Worm (Caenorhabditis elegans) whole organism, mixed stage, embryonic: ENCODE results near the gene C45B2.8.
A peak's percentile ranks its signal among the peaks of the same experiment; 100 is the strongest.

ENCODE experiments used
- M03D4.4 ChIP-seq: sonication (generic microtip); optimal IDR thresholded peaks from 2 replicates; lab custom pipeline; 2017; ENCODE audit warnings: mild to moderate bottlenecking, missing genetic modification characterization, missing compliant biosample characterization
- bed-3 ChIP-seq: fragments of 200-800 bp; sonication (Bioruptor generic); optimal IDR thresholded peaks from 3 replicates; lab custom pipeline; 2018; ENCODE audit warnings: mild to moderate bottlenecking, missing genetic modification characterization, moderate library complexity, missing compliant biosample characterization
- blmp-1 ChIP-seq: fragments of 150-350 bp; optimal IDR thresholded peaks from 2 replicates; lab custom pipeline; 2014; ENCODE audit warnings: missing biosample characterization, missing genetic modification characterization
- ceh-39 ChIP-seq: fragments of 150-350 bp; optimal IDR thresholded peaks from 2 replicates; lab custom pipeline; 2014; ENCODE audit warnings: missing biosample characterization, missing genetic modification characterization
- ceh-83 ChIP-seq: fragments of 200-800 bp; sonication (Bioruptor generic); optimal IDR thresholded peaks from 2 replicates; lab custom pipeline; 2018; ENCODE audit warnings: mild to moderate bottlenecking, missing genetic modification characterization, missing compliant biosample characterization
- ces-1 ChIP-seq: fragments of 150-350 bp; optimal IDR thresholded peaks from 2 replicates; lab custom pipeline; 2014; ENCODE audit warnings: missing biosample characterization, missing genetic modification reagents, missing genetic modification characterization
- cnd-1 ChIP-seq: fragments of 200-800 bp; sonication (Bioruptor generic); optimal IDR thresholded peaks from 2 replicates; lab custom pipeline; 2018; ENCODE audit warnings: mild to moderate bottlenecking, missing genetic modification characterization, missing compliant biosample characterization
- drap-1 ChIP-seq: fragments of 200-800 bp; sonication (Bioruptor generic); optimal IDR thresholded peaks from 3 replicates; lab custom pipeline; 2018; ENCODE audit warnings: mild to moderate bottlenecking, missing genetic modification characterization, missing compliant biosample characterization
- elt-1 ChIP-seq: sonication (generic microtip); optimal IDR thresholded peaks from 2 replicates; lab custom pipeline; 2017; ENCODE audit warnings: missing genetic modification characterization, mild to moderate bottlenecking, missing compliant biosample characterization, antibody characterized with exemption, moderate library complexity, borderline replicate concordance; ENCODE audit not compliant: insufficient read depth
- ham-2 ChIP-seq: fragments of 200-800 bp; sonication (Bioruptor generic); optimal IDR thresholded peaks from 2 replicates; lab custom pipeline; 2018; ENCODE audit warnings: mild to moderate bottlenecking, missing genetic modification characterization, missing compliant biosample characterization
- hlh-1 ChIP-seq: fragments of 150-350 bp; optimal IDR thresholded peaks from 2 replicates; lab custom pipeline; 2014; ENCODE audit warnings: missing biosample characterization, missing genetic modification reagents, missing genetic modification characterization
- lin-13 ChIP-seq: fragments of 150-350 bp; optimal IDR thresholded peaks from 2 replicates; lab custom pipeline; 2014; ENCODE audit warnings: missing biosample characterization, missing genetic modification characterization
- lin-32 ChIP-seq: fragments of 200-800 bp; sonication (Bioruptor generic); optimal IDR thresholded peaks from 2 replicates; lab custom pipeline; 2018; ENCODE audit warnings: mild to moderate bottlenecking, missing genetic modification characterization, missing compliant biosample characterization
- lsy-2 ChIP-seq: fragments of 150-350 bp; optimal IDR thresholded peaks from 2 replicates; lab custom pipeline; 2014; ENCODE audit warnings: missing biosample characterization, missing genetic modification characterization
- mab-5 ChIP-seq: fragments of 150-350 bp; optimal IDR thresholded peaks from 2 replicates; lab custom pipeline; 2014; ENCODE audit warnings: missing biosample characterization, missing genetic modification characterization
- mls-2 ChIP-seq: sonication (generic microtip); optimal IDR thresholded peaks from 2 replicates; lab custom pipeline; 2016; ENCODE audit warnings: mild to moderate bottlenecking, missing genetic modification characterization, moderate library complexity, missing compliant biosample characterization
- nhr-12 ChIP-seq: fragments of 150-350 bp; optimal IDR thresholded peaks from 2 replicates; lab custom pipeline; 2014; ENCODE audit warnings: missing biosample characterization, missing genetic modification characterization
- nhr-2 ChIP-seq: fragments of 150-350 bp; optimal IDR thresholded peaks from 2 replicates; lab custom pipeline; 2014; ENCODE audit warnings: missing biosample characterization, missing genetic modification characterization
- nhr-28 ChIP-seq: fragments of 150-350 bp; optimal IDR thresholded peaks from 2 replicates; lab custom pipeline; 2014; ENCODE audit warnings: missing biosample characterization, missing genetic modification characterization
- pha-4 ChIP-seq: fragments of 150-350 bp; optimal IDR thresholded peaks from 2 replicates; lab custom pipeline; 2018; ENCODE audit warnings: missing biosample characterization, missing genetic modification reagents, missing genetic modification characterization
- sem-2 ChIP-seq: fragments of 200-800 bp; sonication (Bioruptor generic); optimal IDR thresholded peaks from 2 replicates; lab custom pipeline; 2018; ENCODE audit warnings: mild to moderate bottlenecking, missing genetic modification characterization, missing compliant biosample characterization
- snpc-4 ChIP-seq: fragments of 150-350 bp; optimal IDR thresholded peaks from 2 replicates; lab custom pipeline; 2014; ENCODE audit warnings: missing biosample characterization, missing genetic modification characterization
- sptf-1 ChIP-seq: sonication (generic microtip); optimal IDR thresholded peaks from 2 replicates; lab custom pipeline; 2017; ENCODE audit warnings: mild to moderate bottlenecking, missing genetic modification characterization, moderate library complexity, missing compliant biosample characterization
- tbx-8 ChIP-seq: fragments of 200-800 bp; sonication (Bioruptor generic); optimal IDR thresholded peaks from 2 replicates; lab custom pipeline; 2018; ENCODE audit warnings: mild to moderate bottlenecking, missing genetic modification characterization, moderate library complexity, missing compliant biosample characterization
- unc-120 ChIP-seq: sonication (generic microtip); optimal IDR thresholded peaks from 2 replicates; lab custom pipeline; 2017; ENCODE audit warnings: missing genetic modification characterization, missing compliant biosample characterization; ENCODE audit not compliant: poor library complexity, severe bottlenecking
- unc-39 ChIP-seq: fragments of 150-350 bp; optimal IDR thresholded peaks from 2 replicates; lab custom pipeline; 2014; ENCODE audit warnings: missing biosample characterization, missing genetic modification characterization
- unc-62 ChIP-seq: fragments of 150-350 bp; optimal IDR thresholded peaks from 2 replicates; lab custom pipeline; 2014; ENCODE audit warnings: missing biosample characterization, missing genetic modification reagents, missing genetic modification characterization
- zip-8 ChIP-seq: fragments of 150-350 bp; optimal IDR thresholded peaks from 2 replicates; lab custom pipeline; 2014; ENCODE audit warnings: missing biosample characterization, missing genetic modification characterization
- ztf-11 ChIP-seq: fragments of 150-350 bp; optimal IDR thresholded peaks from 2 replicates; lab custom pipeline; 2014; ENCODE audit warnings: missing biosample characterization, missing genetic modification characterization

Gene C45B2.8

DNA sequence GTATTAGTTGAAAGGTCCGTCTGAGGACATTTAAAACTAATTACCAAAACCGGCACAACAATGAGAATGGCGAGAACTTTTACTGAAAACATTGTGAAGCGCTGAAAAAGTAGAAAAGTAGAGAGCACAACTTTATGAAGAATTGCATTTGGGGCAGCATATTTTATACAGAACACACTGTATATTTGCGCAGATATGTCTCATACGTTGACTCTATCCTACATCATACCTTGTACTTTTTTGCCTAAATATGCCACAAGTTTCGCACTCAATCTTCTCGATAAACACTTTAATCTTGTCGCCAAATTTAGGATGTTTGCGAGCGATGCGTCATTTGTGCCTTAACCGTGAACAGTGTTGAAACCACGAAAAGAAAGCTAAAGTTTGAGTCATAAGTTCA is 15.5 kb downstream of the C45B2.8 start, which contains the start of gene C15H9.11:
C15H9.11 (minus strand) TSS at position 101 of the 400 bp plus-strand sequence.
- TF ChIP-seq nhr-28 (tag; lab: Kevin White, UChicago) (no peak), unc-120 (tag; lab: Kevin White, UChicago) (no peak), mab-5 (tag; lab: Kevin White, UChicago) (no peak), nhr-12 (tag; lab: Kevin White, UChicago) (no peak), cnd-1 (no peak), mls-2 (tag; lab: Kevin White, UChicago) (no peak), lin-13 (no peak), pha-4 (tag; lab: Kevin White, UChicago) (no peak), M03D4.4 (tag; lab: Kevin White, UChicago) (no peak), ztf-11 (no peak), ceh-39 (tag; lab: Kevin White, UChicago) (no peak), zip-8 (tag; lab: Kevin White, UChicago) (no peak), unc-39 (tag; lab: Kevin White, UChicago) (no peak), lsy-2 (tag; lab: Kevin White, UChicago) (no peak), blmp-1 (no peak), nhr-2 (no peak), hlh-1 (tag; lab: Kevin White, UChicago) (no peak), unc-62 (GFP tag; lab: Kevin White, UChicago) (no peak), ham-2 (GFP tag; lab: Kevin White, UChicago) (no peak)

DNA sequence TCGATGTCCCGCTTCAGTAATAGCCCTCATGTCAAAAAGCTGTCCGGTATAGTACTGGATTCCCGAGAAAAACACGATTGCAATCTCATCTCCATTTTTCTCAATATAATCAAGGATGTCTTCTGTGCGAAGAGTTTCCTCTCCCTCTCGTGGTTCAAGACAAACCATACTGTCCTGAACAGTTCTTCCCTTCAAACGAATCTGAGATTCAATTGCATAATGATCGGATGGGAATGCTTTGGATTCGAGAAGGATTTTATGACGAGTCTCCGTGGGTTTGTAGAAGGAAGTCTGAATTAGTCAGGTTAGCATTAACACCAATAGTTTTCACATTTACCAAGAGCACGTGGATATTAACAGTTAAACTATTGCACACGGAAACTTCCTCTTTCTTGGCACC is 20.2 kb downstream of the C45B2.8 start:
- TF ChIP-seq sem-2 (no peak), ceh-39 (tag; lab: Kevin White, UChicago) (no peak), mab-5 (tag; lab: Kevin White, UChicago) (no peak), unc-62 (GFP tag; lab: Kevin White, UChicago) (no peak), bed-3 (no peak), hlh-1 (tag; lab: Kevin White, UChicago) (no peak), snpc-4 (tag; lab: Kevin White, UChicago) (no peak), ceh-83 (no peak), M03D4.4 (tag; lab: Kevin White, UChicago) (no peak), mls-2 (tag; lab: Kevin White, UChicago) (no peak), elt-1 (no peak), drap-1 (no peak), ztf-11 (no peak), lin-13 (no peak)

DNA sequence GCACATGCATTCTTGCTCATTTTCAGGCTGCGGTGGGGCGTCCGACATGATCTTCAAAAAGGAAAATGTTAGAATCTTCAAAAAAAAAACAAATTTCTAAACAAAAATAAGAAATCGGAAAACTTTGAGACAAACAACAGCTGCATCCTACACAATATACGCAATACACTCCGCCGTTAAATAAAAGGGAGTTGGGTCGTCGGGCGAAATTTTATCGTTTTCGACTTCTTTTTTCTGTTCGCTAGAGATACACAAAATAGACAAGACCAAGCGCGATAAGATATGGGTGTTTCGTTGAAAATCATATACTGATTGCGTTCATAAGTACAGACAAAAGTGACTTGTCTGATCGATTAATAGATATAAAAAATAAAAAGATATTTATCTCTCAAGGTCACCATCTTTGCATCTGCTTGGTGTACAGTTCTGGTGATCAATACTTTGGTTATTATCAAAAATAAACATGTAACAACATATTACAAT is 21.6 kb downstream of the C45B2.8 start, which contains the start of gene kynu-1:
kynu-1 (minus strand) TSS at position 51 of the 483 bp plus-strand sequence.
- peak; percentile 95 for TF ChIP-seq elt-1
- TF ChIP-seq lsy-2 (tag; lab: Kevin White, UChicago) = no peak
- no peak for TF ChIP-seq zip-8 (tag; lab: Kevin White, UChicago)
- no peak for TF ChIP-seq mab-5 (tag; lab: Kevin White, UChicago)
- TF ChIP-seq cnd-1 = no peak
- TF ChIP-seq nhr-12 (tag; lab: Kevin White, UChicago) = no peak

DNA sequence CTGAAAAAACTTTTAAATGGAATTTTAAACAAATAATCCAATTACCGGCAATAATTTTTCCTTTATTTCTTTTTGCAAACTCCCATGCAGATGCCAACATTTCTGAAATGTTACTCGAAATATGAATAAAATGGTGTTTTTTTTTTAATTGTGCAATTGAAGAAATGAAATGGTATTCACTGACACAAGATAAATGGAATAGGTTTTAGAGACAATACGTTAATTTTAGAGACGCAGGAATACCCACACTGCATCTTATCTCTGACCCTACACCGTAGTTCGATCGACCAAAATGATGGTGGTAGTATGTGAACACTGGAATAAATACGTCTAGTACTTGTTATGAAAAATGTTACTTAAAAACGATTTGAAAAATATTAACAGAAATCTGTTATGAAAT is 25.0 kb downstream of the C45B2.8 start, which contains the start of gene prx-3:
prx-3 (minus strand) TSS at position 101 of the 400 bp plus-strand sequence.
- TF ChIP-seq ham-2 (GFP tag; lab: Kevin White, UChicago) = no peak
- TF ChIP-seq hlh-1 (tag; lab: Kevin White, UChicago) = no peak
- TF ChIP-seq M03D4.4 (tag; lab: Kevin White, UChicago) = no peak
- no peak for TF ChIP-seq ztf-11
- no peak for TF ChIP-seq lsy-2 (tag; lab: Kevin White, UChicago)
- no peak for TF ChIP-seq drap-1
- no peak for TF ChIP-seq unc-120 (tag; lab: Kevin White, UChicago)
- TF ChIP-seq ceh-39 (tag; lab: Kevin White, UChicago) = no peak
- TF ChIP-seq tbx-8 (GFP tag; lab: Kevin White, UChicago) = no peak
- TF ChIP-seq elt-1 = no peak
- no peak for TF ChIP-seq sptf-1
- TF ChIP-seq nhr-12 (tag; lab: Kevin White, UChicago) = no peak
- TF ChIP-seq ceh-83 = no peak
- no peak for TF ChIP-seq bed-3
- TF ChIP-seq cnd-1 = no peak

DNA sequence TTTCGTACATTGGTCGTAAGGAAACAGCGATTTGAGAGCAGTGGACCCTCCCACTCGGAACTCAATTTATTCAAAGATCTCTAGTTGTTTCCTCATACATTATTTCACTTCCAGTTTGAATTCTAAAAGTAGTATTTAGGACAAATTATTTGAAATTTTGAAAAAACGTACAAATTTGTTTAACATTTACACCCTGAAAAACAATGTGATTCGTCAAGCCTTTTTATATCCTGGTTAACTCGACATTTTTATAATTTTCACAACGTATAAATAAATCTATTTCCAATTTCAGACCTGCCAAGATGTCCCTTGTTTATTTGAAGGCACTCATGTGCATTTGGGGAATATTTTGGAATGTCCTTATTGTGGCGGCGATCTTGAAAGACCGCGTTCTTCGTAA is 27.7 kb downstream of the C45B2.8 start, which contains the start of gene C15H9.3:
C15H9.3 (plus strand) TSS at position 301 of the 400 bp plus-strand sequence.
- no peak for TF ChIP-seq snpc-4 (tag; lab: Kevin White, UChicago)
- no peak for TF ChIP-seq ceh-39 (tag; lab: Kevin White, UChicago)
- no peak for TF ChIP-seq drap-1
- no peak for TF ChIP-seq ces-1
- TF ChIP-seq mls-2 (tag; lab: Kevin White, UChicago) = no peak
- no peak for TF ChIP-seq pha-4 (tag; lab: Kevin White, UChicago)
- TF ChIP-seq hlh-1 (tag; lab: Kevin White, UChicago) = no peak
- no peak for TF ChIP-seq mab-5 (tag; lab: Kevin White, UChicago)
- no peak for TF ChIP-seq lsy-2 (tag; lab: Kevin White, UChicago)
- no peak for TF ChIP-seq lin-32 (GFP tag; lab: Kevin White, UChicago)
